Fruit fly (Drosophila melanogaster) S2 (cell line): ENCODE results near the gene CG32176.

Source experiments
- CG8478 ChIP-seq: fragments of >200 bp; optimal IDR thresholded peaks from 2 replicates; lab custom pipeline; 2018
- CTCF ChIP-seq, 2 experiments: fragments of >200 bp; optimal IDR thresholded peaks; 2 replicates each; lab custom pipeline; 2018

CG32176 gene

dm6 chr3L:17433555-17433954 lies at the start of gene CG32176, which contains the start of gene Coq4:
Gene CG32176 (plus strand): TSS chr3L:17433868.
Gene Coq4 (minus strand): TSS chr3L:17433621.
- no peak for TF ChIP-seq CG8478 (lab: Kevin White, UChicago)
- TF ChIP-seq CTCF (optimal IDR thresholded peaks at IDR 0.05; lab: Kevin White, UChicago) = no peak

DNA sequence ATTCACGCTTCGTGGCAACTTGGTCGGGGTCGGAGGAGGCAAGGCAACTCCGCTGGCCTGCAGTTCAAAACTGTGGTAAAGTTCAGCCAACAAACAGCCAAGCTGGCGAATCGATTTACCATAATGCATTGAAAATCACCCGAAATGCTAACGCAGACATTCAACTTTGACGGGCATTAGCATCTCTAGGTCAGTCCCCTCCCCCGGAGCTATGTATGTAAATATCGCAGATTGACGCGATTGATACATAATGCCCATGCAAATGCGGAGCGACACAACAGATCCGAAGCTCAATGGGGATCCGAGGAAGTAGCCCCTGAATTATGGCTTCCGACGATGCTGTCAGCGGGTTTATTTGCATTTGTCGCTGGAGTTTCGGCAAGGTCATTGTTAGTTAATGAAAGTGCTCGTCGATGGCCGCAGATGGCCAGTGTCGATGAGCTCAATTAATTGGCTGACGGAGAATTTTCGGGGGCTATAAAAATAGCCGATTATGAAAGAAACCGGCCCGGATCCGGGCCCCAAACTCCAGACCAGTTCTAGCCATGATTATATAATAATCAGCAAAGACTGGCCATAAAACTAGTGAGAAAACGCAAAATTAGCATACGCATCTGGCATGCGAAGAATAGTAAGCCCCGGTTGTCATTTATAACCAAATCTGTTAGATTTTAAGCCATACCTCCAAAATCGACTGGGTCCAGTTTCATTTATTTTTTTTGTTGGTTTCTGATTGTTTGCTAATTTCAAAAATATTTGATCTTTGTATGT lies 46.9 kb upstream of the CG32176 start:
- TF ChIP-seq CTCF (optimal IDR thresholded peaks at IDR 0.05; lab: Kevin White, UChicago) = no peak

dm6 chr3L:17388895-17389294 lies 44.8 kb upstream of the CG32176 start, which contains the start of gene CG13731:
Gene CG13731 (minus strand): TSS chr3L:17388956.
- TF ChIP-seq CTCF (optimal IDR thresholded peaks at IDR 0.05; lab: Kevin White, UChicago) = no peak
- no peak for TF ChIP-seq CG8478 (lab: Kevin White, UChicago)

- no peak for TF ChIP-seq CG8478 (lab: Kevin White, UChicago)
- no peak for TF ChIP-seq CTCF (optimal IDR thresholded peaks at IDR 0.05; lab: Kevin White, UChicago)
Observed at dm6 chr3L:17391132-17391531, 42.5 kb upstream of the CG32176 start.

dm6 chr3L:17392412-17392811 lies 41.3 kb upstream of the CG32176 start:
- TF ChIP-seq CTCF (optimal IDR thresholded peaks at IDR 0.05; lab: Kevin White, UChicago) (no peak), CG8478 (lab: Kevin White, UChicago) (no peak)

DNA sequence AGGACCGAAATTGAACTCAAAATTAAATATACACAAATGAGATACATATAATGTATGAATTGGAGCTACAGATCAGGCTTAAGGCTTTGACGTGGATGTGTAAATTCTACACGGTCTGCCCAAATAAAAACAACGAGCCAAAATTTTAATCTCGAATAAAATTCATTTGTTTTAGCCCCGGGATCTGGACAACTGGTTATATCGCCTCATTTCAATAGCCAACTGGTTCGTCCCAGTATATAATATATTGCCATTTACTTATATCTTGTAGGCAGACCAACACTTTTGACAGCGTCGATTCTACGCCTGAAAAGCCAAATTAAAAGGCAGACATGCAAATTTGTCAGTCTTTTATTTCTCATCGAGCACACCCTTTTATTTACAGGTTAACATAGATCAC lies 40.6 kb upstream of the CG32176 start:
- TF ChIP-seq CTCF (optimal IDR thresholded peaks at IDR 0.05; lab: Kevin White, UChicago) (no peak), CG8478 (lab: Kevin White, UChicago) (no peak)

DNA sequence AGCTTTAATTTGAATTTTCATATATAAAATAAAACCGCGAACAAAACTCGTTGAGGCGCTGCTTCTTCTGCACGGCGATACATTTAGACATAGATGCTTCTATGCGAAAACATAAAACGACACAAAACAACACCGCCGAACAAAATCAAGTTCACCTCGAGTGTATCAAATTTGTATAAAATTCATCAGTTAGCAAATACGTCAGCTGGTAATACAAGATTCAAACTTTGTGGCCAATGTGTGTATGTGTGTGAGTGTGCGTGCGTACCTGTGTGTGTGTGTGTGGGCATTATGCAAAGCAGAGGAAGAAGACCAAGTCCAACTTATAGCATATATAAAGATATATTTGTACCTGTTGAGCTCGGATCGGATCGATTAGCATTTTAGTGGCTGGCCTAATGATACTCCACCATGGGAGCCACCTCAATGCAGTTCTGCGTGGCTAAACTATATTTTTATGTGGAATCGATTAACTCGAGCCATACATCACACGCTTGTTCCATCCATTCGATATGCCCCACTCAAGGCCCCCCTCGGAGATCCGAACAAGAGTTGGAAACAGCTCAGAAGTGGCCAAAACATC lies 39.1 kb upstream of the CG32176 start:
- TF ChIP-seq CTCF (optimal IDR thresholded peaks at IDR 0.05; lab: Kevin White, UChicago) (no peak), CG8478 (lab: Kevin White, UChicago) (no peak)

DNA sequence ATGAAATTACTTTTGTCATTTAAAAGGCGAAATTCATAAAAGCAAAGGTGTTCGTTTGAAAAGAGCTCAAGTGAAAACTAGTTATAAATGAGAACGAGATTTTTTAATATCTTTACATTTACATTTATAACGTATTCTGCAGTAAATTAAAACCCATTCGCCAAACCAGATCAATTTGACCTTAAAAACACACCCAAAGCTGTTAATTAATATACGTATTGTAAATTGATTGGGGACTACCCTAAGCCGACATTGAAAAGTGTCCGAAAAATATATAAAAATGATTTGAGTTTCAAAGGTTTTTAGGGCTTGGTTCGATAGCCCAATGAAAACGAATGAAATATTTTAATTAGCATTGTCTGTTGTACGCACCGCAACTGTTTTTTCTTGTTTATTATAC lies 34.7 kb upstream of the CG32176 start:
- no peak for TF ChIP-seq CG8478 (lab: Kevin White, UChicago)
- no peak for TF ChIP-seq CTCF (optimal IDR thresholded peaks at IDR 0.05; lab: Kevin White, UChicago)

- TF ChIP-seq CTCF (optimal IDR thresholded peaks at IDR 0.05; lab: Kevin White, UChicago) (no peak), CG8478 (lab: Kevin White, UChicago) (no peak)
Observed at dm6 chr3L:17400911-17401310, 32.8 kb upstream of the CG32176 start.

dm6 chr3L:17401411-17401810 lies 32.3 kb upstream of the CG32176 start:
- no peak for TF ChIP-seq CG8478 (lab: Kevin White, UChicago)
- TF ChIP-seq CTCF (optimal IDR thresholded peaks at IDR 0.05; lab: Kevin White, UChicago) = no peak

DNA sequence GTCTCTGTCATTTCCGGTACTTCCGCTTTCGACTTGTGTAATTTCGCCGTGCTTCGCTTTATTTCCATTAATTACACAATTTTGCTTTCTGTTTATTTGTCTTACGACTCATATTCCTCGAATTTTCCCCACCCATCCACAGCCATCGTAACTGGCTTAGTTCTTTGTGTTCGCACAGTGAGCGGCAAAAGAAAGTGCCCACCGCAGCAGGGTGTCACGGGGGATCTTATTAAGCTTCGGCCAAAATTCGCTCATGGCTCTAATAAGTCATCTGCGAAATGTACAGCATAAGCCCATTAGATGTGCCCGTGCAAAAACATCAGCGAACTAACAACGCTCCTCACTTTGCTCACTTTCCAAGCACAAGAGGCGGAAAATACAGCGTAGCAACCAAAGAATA lies 31.3 kb upstream of the CG32176 start:
- TF ChIP-seq CG8478 (lab: Kevin White, UChicago) (no peak), CTCF (optimal IDR thresholded peaks at IDR 0.05; lab: Kevin White, UChicago) (no peak)

DNA sequence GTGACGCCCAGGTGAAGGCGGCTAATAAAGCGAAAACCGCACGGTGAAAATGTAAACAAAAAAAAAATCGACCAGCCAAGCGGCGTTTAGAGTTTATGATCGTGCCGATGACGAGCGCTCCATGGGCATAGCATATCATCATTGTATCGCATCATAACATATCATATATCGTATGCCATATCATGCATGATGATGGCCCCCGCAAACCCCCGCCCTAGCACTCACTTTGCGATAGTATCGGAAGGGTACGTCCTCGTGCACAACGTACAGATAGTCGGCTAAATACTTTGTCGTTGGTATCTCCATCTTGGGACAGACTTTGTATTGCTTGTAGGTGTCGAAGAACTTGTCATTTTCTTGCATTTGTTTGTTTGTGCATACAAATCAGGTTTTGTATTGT lies 30.4 kb upstream of the CG32176 start:
- TF ChIP-seq CTCF (optimal IDR thresholded peaks at IDR 0.05; lab: Kevin White, UChicago) (no peak), CG8478 (lab: Kevin White, UChicago) (no peak)

DNA sequence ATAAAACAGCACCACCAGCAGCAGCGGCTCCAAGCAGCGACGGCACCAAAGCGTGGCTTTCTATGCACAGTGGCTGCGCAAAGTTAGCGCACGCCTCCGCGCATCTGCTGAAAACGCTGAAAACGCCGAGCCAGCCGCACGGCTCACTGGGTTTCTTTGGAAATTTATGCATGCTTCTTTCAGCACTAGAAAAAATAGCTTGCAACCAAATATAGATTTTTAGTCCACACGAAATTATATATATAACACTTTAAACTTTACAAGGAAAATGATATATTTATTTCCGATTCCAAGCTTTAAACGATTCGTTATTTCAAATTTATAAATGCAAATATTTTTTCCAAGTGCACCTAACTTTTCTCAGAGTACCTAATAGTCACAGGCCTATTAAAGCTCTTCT lies 29.0 kb upstream of the CG32176 start:
- no peak for TF ChIP-seq CG8478 (lab: Kevin White, UChicago)
- TF ChIP-seq CTCF (optimal IDR thresholded peaks at IDR 0.05; lab: Kevin White, UChicago) = no peak

dm6 chr3L:17407073-17407472 lies 26.6 kb upstream of the CG32176 start:
- TF ChIP-seq CG8478 (lab: Kevin White, UChicago) = no peak
- peak in 1 of 2 experiments; percentile 35 for TF ChIP-seq CTCF (optimal IDR thresholded peaks at IDR 0.05; lab: Kevin White, UChicago)

DNA sequence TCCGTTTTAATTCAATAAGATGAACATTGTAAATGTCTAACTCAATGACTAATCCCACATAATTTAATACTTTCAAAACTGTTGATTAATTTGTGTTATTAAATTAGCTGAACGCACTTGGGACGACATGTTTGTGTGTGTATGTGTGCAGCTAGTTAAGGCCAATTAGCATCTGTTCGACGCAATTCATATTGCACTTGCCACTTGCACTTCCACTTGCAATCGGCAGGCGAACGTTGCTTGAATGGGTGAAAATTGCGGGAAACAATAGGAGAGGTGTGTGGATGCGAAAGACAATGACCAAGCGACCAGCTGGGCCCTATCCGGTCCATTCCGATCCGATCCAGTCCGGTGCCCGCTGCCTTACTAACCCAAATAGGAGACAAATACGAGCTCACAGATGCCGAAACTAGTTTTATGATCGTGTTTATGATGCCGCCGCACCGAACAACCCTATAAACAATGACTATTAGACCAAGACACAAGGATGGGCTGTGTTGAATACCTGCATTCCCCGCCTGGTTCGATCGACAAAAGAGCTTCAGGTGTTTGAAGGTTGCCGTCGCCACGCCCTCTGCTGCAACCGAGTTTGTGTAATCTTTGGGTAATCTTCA lies 26.1 kb upstream of the CG32176 start:
- TF ChIP-seq CTCF (optimal IDR thresholded peaks at IDR 0.05; lab: Kevin White, UChicago) = no peak
- no peak for TF ChIP-seq CG8478 (lab: Kevin White, UChicago)
